Worm (Caenorhabditis elegans) whole organism, mixed stage, embryonic: Measurements from ENCODE around the gene H20J04.1.

Source experiments
- bed-3 ChIP-seq: fragments of 200-800 bp; sonication (Bioruptor generic); optimal IDR thresholded peaks from 3 replicates; lab custom pipeline; 2018; ENCODE audit warnings: mild to moderate bottlenecking, missing genetic modification characterization, moderate library complexity, missing compliant biosample characterization
- elt-3 ChIP-seq: fragments of 150-350 bp; optimal IDR thresholded peaks from 2 replicates; lab custom pipeline; 2014; ENCODE audit warnings: missing biosample characterization, missing genetic modification characterization
- flh-1 ChIP-seq: fragments of 200-800 bp; sonication (Bioruptor generic); optimal IDR thresholded peaks from 2 replicates; lab custom pipeline; 2018; ENCODE audit warnings: mild to moderate bottlenecking, missing genetic modification characterization, moderate library complexity, missing compliant biosample characterization
- lin-13 ChIP-seq: fragments of 150-350 bp; optimal IDR thresholded peaks from 2 replicates; lab custom pipeline; 2014; ENCODE audit warnings: missing biosample characterization, missing genetic modification characterization
- nhr-2 ChIP-seq: fragments of 150-350 bp; optimal IDR thresholded peaks from 2 replicates; lab custom pipeline; 2014; ENCODE audit warnings: missing biosample characterization, missing genetic modification characterization
- nhr-76 ChIP-seq: sonication (generic microtip); optimal IDR thresholded peaks from 2 replicates; lab custom pipeline; 2017; ENCODE audit warnings: missing biosample characterization, missing genetic modification characterization
- unc-120 ChIP-seq: sonication (generic microtip); optimal IDR thresholded peaks from 2 replicates; lab custom pipeline; 2017; ENCODE audit warnings: missing genetic modification characterization, missing compliant biosample characterization; ENCODE audit not compliant: poor library complexity, severe bottlenecking
- unc-62 ChIP-seq: fragments of 150-350 bp; optimal IDR thresholded peaks from 2 replicates; lab custom pipeline; 2014; ENCODE audit warnings: missing biosample characterization, missing genetic modification reagents, missing genetic modification characterization
- ztf-11 ChIP-seq: fragments of 150-350 bp; optimal IDR thresholded peaks from 2 replicates; lab custom pipeline; 2014; ENCODE audit warnings: missing biosample characterization, missing genetic modification characterization

- TF ChIP-seq ztf-11 (tag; lab: Kevin White, UChicago) (no peak), unc-120 (tag; lab: Kevin White, UChicago) (no peak), unc-62 (GFP tag; lab: Kevin White, UChicago) (no peak), nhr-2 (tag; lab: Kevin White, UChicago) (no peak), nhr-76 (no peak), elt-3 (tag; lab: Kevin White, UChicago) (no peak), flh-1 (GFP tag; lab: Kevin White, UChicago) (no peak), bed-3 (GFP tag; lab: Kevin White, UChicago) (no peak), lin-13 (tag; lab: Kevin White, UChicago) (no peak)
Measured at ce11 chrII:4378195-4378594, 22.8 kb downstream of the H20J04.1 start, which contains the start of gene B0286.1.
